Fruit fly (Drosophila melanogaster) whole organism, embryonic: Measurements from ENCODE around the gene trbl.

Source experiments
- Adf1 ChIP-seq: fragments of 200-800 bp; sonication (Bioruptor generic); IDR thresholded peaks from 2 replicates; pipeline ENCODE4 v1.3.6; 2022; ENCODE audit warnings: missing biosample characterization, missing genetic modification characterization
- Antp ChIP-seq: fragments of 200-800 bp; sonication (Bioruptor generic); optimal IDR thresholded peaks from 3 replicates; lab custom pipeline; 2016; ENCODE audit warnings: missing biosample characterization, missing genetic modification characterization
- Bdp1 ChIP-seq: fragments of 200-800 bp; sonication (Bioruptor generic); optimal IDR thresholded peaks from 3 replicates; lab custom pipeline; 2016; ENCODE audit warnings: missing biosample characterization, missing genetic modification characterization
- Bgb ChIP-seq: fragments of 200-800 bp; sonication (Bioruptor generic); IDR thresholded peaks from 2 replicates; pipeline ENCODE4 v1.3.6; 2022; ENCODE audit warnings: missing biosample characterization, missing genetic modification characterization; ENCODE audit not compliant: partially characterized antibody
- CG12299 ChIP-seq: fragments of 200-800 bp; sonication (Bioruptor generic); optimal IDR thresholded peaks from 2 replicates; lab custom pipeline; 2018; ENCODE audit warnings: missing biosample characterization, mild to moderate bottlenecking, missing genetic modification characterization
- CG13424 ChIP-seq: fragments of 200-800 bp; sonication (Bioruptor generic); optimal IDR thresholded peaks from 2 replicates; lab custom pipeline; 2019; ENCODE audit warnings: missing biosample characterization, mild to moderate bottlenecking, missing genetic modification characterization, moderate library complexity
- CG16813 ChIP-seq: fragments of 200-800 bp; sonication (Bioruptor generic); IDR thresholded peaks from 3 replicates; pipeline ENCODE4 v1.3.6; 2022; ENCODE audit warnings: missing biosample characterization, missing genetic modification characterization; ENCODE audit not compliant: partially characterized antibody
- CG17328 ChIP-seq: fragments of 200-800 bp; sonication (Bioruptor generic); IDR thresholded peaks from 2 replicates; pipeline ENCODE4 v1.3.6; 2022; ENCODE audit warnings: missing biosample characterization, missing genetic modification characterization
- CG17361 ChIP-seq: fragments of 200-800 bp; sonication (Bioruptor generic); IDR thresholded peaks from 3 replicates; pipeline ENCODE4 v1.3.6; 2022; ENCODE audit warnings: missing biosample characterization, missing genetic modification characterization
- CG2129 ChIP-seq: fragments of 200-800 bp; sonication (Bioruptor generic); IDR thresholded peaks from 2 replicates; pipeline ENCODE4 v1.3.6; 2022; ENCODE audit warnings: missing biosample characterization, missing genetic modification characterization; ENCODE audit not compliant: partially characterized antibody
- CG32767 ChIP-seq: fragments of 200-800 bp; sonication (Bioruptor generic); IDR thresholded peaks from 2 replicates; pipeline ENCODE4 v1.3.6; 2022; ENCODE audit warnings: missing biosample characterization, missing genetic modification characterization
- CG4282 ChIP-seq: fragments of 200-800 bp; sonication (Bioruptor generic); optimal IDR thresholded peaks from 2 replicates; lab custom pipeline; 2016; ENCODE audit warnings: missing biosample characterization, missing genetic modification characterization
- CG4328 ChIP-seq: fragments of 200-800 bp; sonication (Bioruptor generic); optimal IDR thresholded peaks from 3 replicates; lab custom pipeline; 2017; ENCODE audit warnings: missing biosample characterization, missing genetic modification reagents, missing genetic modification characterization
- CG4404 ChIP-seq: fragments of 200-800 bp; sonication (Bioruptor generic); IDR thresholded peaks from 2 replicates; pipeline ENCODE4 v1.3.6; 2022; ENCODE audit warnings: missing biosample characterization, missing genetic modification characterization
- CG4854 ChIP-seq: fragments of 200-800 bp; sonication (Bioruptor generic); optimal IDR thresholded peaks from 2 replicates; lab custom pipeline; 2016; ENCODE audit warnings: missing biosample characterization, missing genetic modification characterization, inconsistent platforms
- D19A ChIP-seq: fragments of 200-800 bp; optimal IDR thresholded peaks from 3 replicates; lab custom pipeline; 2019; ENCODE audit warnings: missing biosample characterization, mild to moderate bottlenecking, missing genetic modification characterization, moderate library complexity
- D19B ChIP-seq: fragments of 200-800 bp; sonication (Bioruptor generic); optimal IDR thresholded peaks from 2 replicates; lab custom pipeline; 2017; ENCODE audit warnings: missing biosample characterization, mild to moderate bottlenecking, missing genetic modification characterization
- Dad ChIP-seq: fragments of 200-800 bp; sonication (Bioruptor generic); optimal IDR thresholded peaks from 3 replicates; lab custom pipeline; 2016; ENCODE audit warnings: missing biosample characterization, missing genetic modification characterization
- Dbx ChIP-seq: fragments of 200-800 bp; sonication (Bioruptor generic); IDR thresholded peaks from 3 replicates; pipeline ENCODE4 v1.3.6; 2022; ENCODE audit warnings: missing biosample characterization, missing genetic modification characterization
- Dek ChIP-seq: fragments of 200-800 bp; sonication (Bioruptor generic); optimal IDR thresholded peaks from 3 replicates; lab custom pipeline; 2019; ENCODE audit warnings: missing biosample characterization, mild to moderate bottlenecking, missing genetic modification characterization, moderate library complexity
- Ets97D ChIP-seq: fragments of 200-800 bp; sonication (Bioruptor generic); optimal IDR thresholded peaks from 3 replicates; lab custom pipeline; 2016; ENCODE audit warnings: missing biosample characterization, missing genetic modification characterization
- Fer2 ChIP-seq: fragments of 200-800 bp; sonication (Bioruptor generic); optimal IDR thresholded peaks from 2 replicates; lab custom pipeline; 2018; ENCODE audit warnings: missing biosample characterization, mild to moderate bottlenecking, missing genetic modification characterization, moderate library complexity
- Fer3 ChIP-seq: fragments of 200-800 bp; sonication (Bioruptor generic); optimal IDR thresholded peaks from 2 replicates; lab custom pipeline; 2018; ENCODE audit warnings: missing biosample characterization, mild to moderate bottlenecking, missing genetic modification characterization, moderate library complexity
- HLH3B ChIP-seq: fragments of 200-800 bp; sonication (Bioruptor generic); IDR thresholded peaks from 2 replicates; pipeline ENCODE4 v1.3.6; 2022; ENCODE audit warnings: missing biosample characterization, missing genetic modification characterization
- Hr3 ChIP-seq: fragments of 200-800 bp; sonication (Bioruptor generic); optimal IDR thresholded peaks from 3 replicates; lab custom pipeline; 2016; ENCODE audit warnings: missing biosample characterization, missing genetic modification characterization
- Hr78 ChIP-seq, 2 experiments: fragments of 200-800 bp in 1 of 2; fragments of >200 bp in 1 of 2; sonication (Bioruptor generic) in 1 of 2; optimal IDR thresholded peaks; 2 replicates each; lab custom pipeline; 2017 to 2019; ENCODE audit warnings: missing biosample characterization in 2 of 2, missing genetic modification characterization in 2 of 2, mild to moderate bottlenecking in 1 of 2, moderate library complexity in 1 of 2
- Hsf ChIP-seq: fragments of 200-800 bp; sonication (Bioruptor generic); optimal IDR thresholded peaks from 3 replicates; lab custom pipeline; 2016; ENCODE audit warnings: missing biosample characterization, missing genetic modification characterization
- MBD-R2 ChIP-seq: fragments of 200-800 bp; sonication (Bioruptor generic); IDR thresholded peaks from 2 replicates; pipeline ENCODE4 v1.3.6; 2022; ENCODE audit warnings: missing biosample characterization, missing genetic modification characterization
- Oli ChIP-seq: fragments of 200-800 bp; sonication (Bioruptor generic); optimal IDR thresholded peaks from 2 replicates; lab custom pipeline; 2018; ENCODE audit warnings: missing biosample characterization, mild to moderate bottlenecking, missing genetic modification characterization, moderate library complexity
- Sox100B ChIP-seq: fragments of 200-800 bp; sonication (Bioruptor generic); optimal IDR thresholded peaks from 3 replicates; lab custom pipeline; 2018; ENCODE audit warnings: missing biosample characterization, mild to moderate bottlenecking, missing genetic modification characterization
- Sox102F ChIP-seq: fragments of 200-800 bp; sonication (Bioruptor generic); optimal IDR thresholded peaks from 2 replicates; lab custom pipeline; 2018; ENCODE audit warnings: missing biosample characterization, mild to moderate bottlenecking, missing genetic modification characterization, moderate library complexity
- abd-A ChIP-seq: fragments of 200-800 bp; sonication (Bioruptor generic); optimal IDR thresholded peaks from 3 replicates; lab custom pipeline; 2019; ENCODE audit warnings: missing biosample characterization, mild to moderate bottlenecking, missing genetic modification characterization, moderate library complexity
- bsh ChIP-seq, 2 experiments: fragments of 200-800 bp; sonication (Bioruptor generic); optimal IDR thresholded peaks; 2 replicates each; lab custom pipeline; 2017 to 2018; ENCODE audit warnings: mild to moderate bottlenecking in 2 of 2, missing biosample characterization in 2 of 2, missing genetic modification characterization in 2 of 2, moderate library complexity in 1 of 2
- cas ChIP-seq: fragments of 200-800 bp; sonication (Bioruptor generic); IDR thresholded peaks from 2 replicates; pipeline ENCODE4 v1.3.6; 2022; ENCODE audit warnings: missing biosample characterization, missing genetic modification characterization
- dati ChIP-seq: fragments of 200-800 bp; sonication (Bioruptor generic); IDR thresholded peaks from 2 replicates; pipeline ENCODE4 v1.3.6; 2022; ENCODE audit warnings: missing biosample characterization, missing genetic modification characterization
- gfzf ChIP-seq: fragments of 200-800 bp; sonication (Bioruptor generic); optimal IDR thresholded peaks from 2 replicates; lab custom pipeline; 2016; ENCODE audit warnings: missing biosample characterization, mild to moderate bottlenecking, missing genetic modification characterization, moderate library complexity
- jigr1 ChIP-seq: fragments of 200-800 bp; sonication (Bioruptor generic); IDR thresholded peaks from 3 replicates; pipeline ENCODE4 v1.3.6; 2022; ENCODE audit warnings: missing biosample characterization, missing genetic modification characterization
- jing ChIP-seq: fragments of 200-800 bp; sonication (Bioruptor generic); optimal IDR thresholded peaks from 2 replicates; lab custom pipeline; 2018; ENCODE audit warnings: missing biosample characterization, mild to moderate bottlenecking, missing genetic modification characterization
- nmo ChIP-seq: fragments of 200-800 bp; sonication (Bioruptor generic); optimal IDR thresholded peaks from 2 replicates; lab custom pipeline; 2018; ENCODE audit warnings: missing biosample characterization, mild to moderate bottlenecking, missing genetic modification characterization, moderate library complexity
- oc ChIP-seq: fragments of 200-800 bp; sonication (Bioruptor generic); optimal IDR thresholded peaks from 2 replicates; lab custom pipeline; 2018; ENCODE audit warnings: missing biosample characterization, mild to moderate bottlenecking, missing genetic modification characterization, moderate library complexity
- pum ChIP-seq: fragments of 200-800 bp; sonication (Bioruptor generic); optimal IDR thresholded peaks from 2 replicates; lab custom pipeline; 2016; ENCODE audit warnings: missing biosample characterization, missing genetic modification characterization
- scrt ChIP-seq: fragments of 200-800 bp; sonication (Bioruptor generic); optimal IDR thresholded peaks from 2 replicates; lab custom pipeline; 2018; ENCODE audit warnings: missing biosample characterization, mild to moderate bottlenecking, missing genetic modification characterization, moderate library complexity
- sens ChIP-seq: fragments of 200-800 bp; sonication (Bioruptor generic); peaks from one replicate; lab custom pipeline; 2016; ENCODE audit warnings: missing biosample characterization, missing genetic modification characterization
- shn ChIP-seq: fragments of 200-800 bp; sonication (Bioruptor generic); optimal IDR thresholded peaks from 3 replicates; lab custom pipeline; 2016; ENCODE audit warnings: missing biosample characterization, missing genetic modification characterization
- slou ChIP-seq: fragments of 200-800 bp; sonication (Bioruptor generic); optimal IDR thresholded peaks from 3 replicates; lab custom pipeline; 2016; ENCODE audit warnings: missing biosample characterization, missing genetic modification characterization
- stwl ChIP-seq: fragments of 200-800 bp; sonication (Bioruptor generic); optimal IDR thresholded peaks from 3 replicates; lab custom pipeline; 2018; ENCODE audit warnings: missing biosample characterization, mild to moderate bottlenecking, missing genetic modification characterization, moderate library complexity
- sug ChIP-seq: fragments of 200-800 bp; optimal IDR thresholded peaks from 2 replicates; lab custom pipeline; 2019; ENCODE audit warnings: missing biosample characterization, mild to moderate bottlenecking, missing genetic modification characterization, moderate library complexity
- trh ChIP-seq: fragments of 200-800 bp; sonication (Bioruptor generic); optimal IDR thresholded peaks from 2 replicates; lab custom pipeline; 2016; ENCODE audit warnings: missing biosample characterization, missing genetic modification characterization
- twi ChIP-seq: fragments of 200-800 bp; optimal IDR thresholded peaks from 2 replicates; lab custom pipeline; 2019; ENCODE audit warnings: missing biosample characterization, mild to moderate bottlenecking, missing genetic modification characterization, moderate library complexity

The trbl gene

DNA sequence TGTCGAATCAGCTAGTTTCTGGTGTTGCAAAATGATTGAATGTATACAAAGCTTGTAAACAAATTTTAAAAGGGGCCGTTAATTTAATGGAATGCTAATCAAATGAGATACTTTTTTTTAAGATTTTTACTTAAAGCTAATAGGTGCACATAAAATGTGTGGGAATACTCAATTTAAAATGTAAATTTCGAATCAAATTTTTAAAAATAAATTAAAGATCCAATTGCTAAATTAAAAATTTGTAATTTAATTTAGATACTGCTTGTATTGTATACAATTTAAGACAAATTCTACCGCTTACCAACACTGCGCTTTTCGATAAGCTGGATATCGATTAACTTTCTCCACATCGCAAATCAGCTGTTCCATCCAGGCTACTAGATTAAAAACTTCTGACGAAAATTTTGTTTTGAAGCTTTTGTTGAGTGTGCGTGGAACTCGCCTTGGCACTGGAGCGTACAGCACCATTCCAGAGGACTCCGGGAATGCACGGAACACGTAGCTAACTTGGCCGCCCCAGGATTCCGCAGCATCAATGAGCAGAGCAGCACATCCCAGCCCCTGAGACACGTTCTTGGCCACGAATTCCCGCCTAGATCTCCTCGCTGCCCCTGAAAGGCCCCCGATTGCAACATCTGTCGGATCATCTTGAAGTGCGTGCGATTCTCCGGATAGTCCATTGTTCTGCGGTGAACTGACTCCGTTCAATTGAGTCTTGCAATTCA, 17.2 kb downstream of the trbl start, which contains the start of the genes CG5498 and fbl (continued):
- TF ChIP-seq HLH3B, result no peak
- no peak for TF ChIP-seq CG4404 (GFP tag; lab: Robert Waterston, UW)
- TF ChIP-seq dati, result no peak
- TF ChIP-seq Fer3 (tag; lab: Kevin White, UChicago), result peak; percentile 65
- peak; percentile 61 for TF ChIP-seq Fer2
- TF ChIP-seq CG17361, result peak; percentile 80; the same call in 2 of the 3 replicates
- TF ChIP-seq CG4328 (GFP tag; lab: Kevin White, UChicago), result peak; percentile 30
- no peak for TF ChIP-seq Bgb (GFP tag; lab: Robert Waterston, UW)
- peak; percentile 73 for TF ChIP-seq Sox100B (GFP tag; lab: Kevin White, UChicago)
- TF ChIP-seq slou (GFP tag; lab: Kevin White, UChicago), result peak; percentile 20
- peak; percentile 82 for TF ChIP-seq sens (GFP tag; lab: Kevin White, UChicago)
- TF ChIP-seq MBD-R2 (GFP tag; lab: Robert Waterston, UW), result peak; percentile 75
- peak; percentile 96 for TF ChIP-seq stwl
- peak; percentile 49 for TF ChIP-seq scrt (GFP tag; lab: Kevin White, UChicago)
- peak; percentile 44; the same call in 1 of the 3 replicates for TF ChIP-seq jigr1 (GFP tag; lab: Robert Waterston, UW)
- TF ChIP-seq sug (tag; lab: Kevin White, UChicago), result peak; percentile 68
- TF ChIP-seq shn (GFP tag; lab: Kevin White, UChicago), result peak; percentile 25
- peak; percentile 17 for TF ChIP-seq gfzf (GFP tag; lab: Kevin White, UChicago)
- TF ChIP-seq Antp (GFP tag; lab: Kevin White, UChicago), result no peak
- TF ChIP-seq CG16813, result no peak
- TF ChIP-seq Hr78 (GFP tag; optimal IDR thresholded peaks at IDR 0.05; lab: Kevin White, UChicago), result peak in 1 of 2 experiments; percentile 0
- TF ChIP-seq Ets97D (GFP tag; lab: Kevin White, UChicago), result peak; percentile 14
- TF ChIP-seq D19B (GFP tag; lab: Kevin White, UChicago), result peak; percentile 35
- TF ChIP-seq oc (tag; lab: Kevin White, UChicago), result no peak
- no peak for TF ChIP-seq trh (GFP tag; lab: Kevin White, UChicago)
- TF ChIP-seq Dbx, result peak; percentile 67
- no peak for TF ChIP-seq CG4282
- no peak for TF ChIP-seq Adf1
- no peak for TF ChIP-seq CG2129 (GFP tag; lab: Robert Waterston, UW)
- no peak for TF ChIP-seq Bdp1
- peak; percentile 19 for TF ChIP-seq twi (tag; lab: Kevin White, UChicago)
- peak; percentile 72 for TF ChIP-seq nmo
- TF ChIP-seq abd-A (tag; lab: Kevin White, UChicago), result no peak
- peak; percentile 64 for TF ChIP-seq Sox102F (GFP tag; lab: Kevin White, UChicago)
- TF ChIP-seq Hsf (GFP tag; lab: Kevin White, UChicago), result peak; percentile 78
- TF ChIP-seq cas (GFP tag; lab: Robert Waterston, UW), result no peak
- TF ChIP-seq D19A (tag; lab: Kevin White, UChicago), result peak; percentile 54
- TF ChIP-seq bsh (GFP tag; optimal IDR thresholded peaks at IDR 0.05; lab: Kevin White, UChicago), result peak in 1 of 2 experiments; percentile 49
- no peak for TF ChIP-seq CG12299 (tag; lab: Kevin White, UChicago)
- TF ChIP-seq Oli (tag; lab: Kevin White, UChicago), result peak; percentile 25
- peak; percentile 35 for TF ChIP-seq Dek
- TF ChIP-seq Hr3 (GFP tag; lab: Kevin White, UChicago), result peak; percentile 64
- TF ChIP-seq CG4854, result peak; percentile 16
- no peak for TF ChIP-seq jing (GFP tag; lab: Kevin White, UChicago)
- TF ChIP-seq Dad, result peak; percentile 38
- TF ChIP-seq pum (GFP tag; lab: Kevin White, UChicago), result peak; percentile 14
- no peak for TF ChIP-seq CG17328 (GFP tag; lab: Robert Waterston, UW)
- TF ChIP-seq CG13424 (tag; lab: Kevin White, UChicago), result peak; percentile 69
- no peak for TF ChIP-seq CG32767 (GFP tag; lab: Robert Waterston, UW)
